Fruit fly (Drosophila melanogaster) whole organism, embryonic: Measurements from ENCODE around the gene CG33325.
A peak's percentile ranks its signal among the peaks of the same experiment; 100 is the strongest.

ENCODE experiments used
- Ada2b ChIP-seq: fragments of 200-800 bp; sonication (Bioruptor generic); IDR thresholded peaks from 2 replicates; pipeline ENCODE4 v1.3.6; 2022; ENCODE audit warnings: missing biosample characterization, missing genetic modification characterization
- Aef1 ChIP-seq: fragments of 200-800 bp; sonication (Bioruptor generic); IDR thresholded peaks from 3 replicates; pipeline ENCODE4 v1.3.6; 2022; ENCODE audit warnings: missing biosample characterization, missing genetic modification characterization
- CG11085 ChIP-seq: fragments of 200-800 bp; sonication (Bioruptor generic); IDR thresholded peaks from 2 replicates; pipeline ENCODE4 v1.3.6; 2022; ENCODE audit warnings: missing biosample characterization, missing genetic modification characterization
- CG12219 ChIP-seq: fragments of 200-800 bp; sonication (Bioruptor generic); optimal IDR thresholded peaks from 3 replicates; lab custom pipeline; 2018; ENCODE audit warnings: missing biosample characterization, mild to moderate bottlenecking, missing genetic modification characterization
- CG13296 ChIP-seq: fragments of 200-800 bp; sonication (Bioruptor generic); optimal IDR thresholded peaks from 3 replicates; lab custom pipeline; 2018; ENCODE audit warnings: missing biosample characterization, mild to moderate bottlenecking, missing genetic modification characterization
- CG14050 ChIP-seq: fragments of 200-800 bp; sonication (Bioruptor generic); IDR thresholded peaks from 3 replicates; pipeline ENCODE4 v1.3.6; 2022; ENCODE audit warnings: missing biosample characterization, missing genetic modification characterization
- CG15073 ChIP-seq: fragments of 200-800 bp; sonication (Bioruptor generic); optimal IDR thresholded peaks from 2 replicates; lab custom pipeline; 2016; ENCODE audit warnings: missing biosample characterization, missing genetic modification characterization
- CG15479 ChIP-seq: fragments of 200-800 bp; sonication (Bioruptor generic); optimal IDR thresholded peaks from 3 replicates; lab custom pipeline; 2019; ENCODE audit warnings: missing biosample characterization, mild to moderate bottlenecking, missing genetic modification characterization, moderate library complexity
- CG16863 ChIP-seq: fragments of 200-800 bp; sonication (Bioruptor generic); optimal IDR thresholded peaks from 3 replicates; lab custom pipeline; 2016; ENCODE audit warnings: missing biosample characterization, missing genetic modification characterization
- CG17612 ChIP-seq: fragments of 200-800 bp; sonication (Bioruptor generic); IDR thresholded peaks from 2 replicates; pipeline ENCODE4 v1.3.6; 2022; ENCODE audit warnings: missing biosample characterization, missing genetic modification characterization
- CG1832 ChIP-seq: fragments of 200-800 bp; sonication (Bioruptor generic); optimal IDR thresholded peaks from 2 replicates; lab custom pipeline; 2017; ENCODE audit warnings: missing biosample characterization, mild to moderate bottlenecking, missing genetic modification characterization, inconsistent platforms
- CG18476 ChIP-seq: fragments of 200-800 bp; sonication (Bioruptor generic); optimal IDR thresholded peaks from 2 replicates; lab custom pipeline; 2016; ENCODE audit warnings: missing biosample characterization, mild to moderate bottlenecking, missing genetic modification characterization
- CG2875 ChIP-seq: fragments of 200-800 bp; sonication (Bioruptor generic); optimal IDR thresholded peaks from 2 replicates; lab custom pipeline; 2017; ENCODE audit warnings: missing biosample characterization, mild to moderate bottlenecking, missing genetic modification characterization, missing genetic modification reagents
- CG31365 ChIP-seq: fragments of 200-800 bp; sonication (Bioruptor generic); optimal IDR thresholded peaks from 2 replicates; lab custom pipeline; 2018; ENCODE audit warnings: missing biosample characterization, mild to moderate bottlenecking, missing genetic modification characterization
- CG3726 ChIP-seq: fragments of 200-800 bp; sonication (Bioruptor generic); IDR thresholded peaks from 3 replicates; pipeline ENCODE4, ENCODE4 v1.3.6; 2022; ENCODE audit warnings: missing biosample characterization, missing genetic modification characterization
- CG5953 ChIP-seq: fragments of 200-800 bp; sonication (Bioruptor generic); IDR thresholded peaks from 2 replicates; pipeline ENCODE4 v1.3.6; 2022; ENCODE audit warnings: missing biosample characterization, missing genetic modification characterization
- Camta ChIP-seq: fragments of 200-800 bp; sonication (Bioruptor generic); optimal IDR thresholded peaks from 2 replicates; lab custom pipeline; 2016; ENCODE audit warnings: missing biosample characterization, missing genetic modification characterization
- D19B ChIP-seq: fragments of 200-800 bp; sonication (Bioruptor generic); optimal IDR thresholded peaks from 2 replicates; lab custom pipeline; 2017; ENCODE audit warnings: missing biosample characterization, mild to moderate bottlenecking, missing genetic modification characterization
- Deaf1 ChIP-seq: fragments of 200-800 bp; optimal IDR thresholded peaks from 3 replicates; lab custom pipeline; 2019; ENCODE audit warnings: missing biosample characterization, mild to moderate bottlenecking, missing genetic modification characterization, moderate library complexity
- Dfd ChIP-seq, 2 experiments: fragments of >200 bp; optimal IDR thresholded peaks; 2 replicates each; lab custom pipeline; 2017; ENCODE audit warnings: missing biosample characterization in 2 of 2, missing genetic modification characterization in 2 of 2
- GATAe ChIP-seq: fragments of 200-800 bp; sonication (Bioruptor generic); conservative IDR thresholded peaks from 2 replicates; pipeline ENCODE4 v1.3.6; 2022; ENCODE audit warnings: missing biosample characterization, missing genetic modification characterization
- Med ChIP-seq: fragments of 200-800 bp; sonication (Bioruptor generic); peaks from one replicate; lab custom pipeline; 2016; ENCODE audit warnings: missing biosample characterization, missing genetic modification characterization, mild to moderate bottlenecking, inconsistent platforms, moderate library complexity
- NC2α ChIP-seq: fragments of 200-800 bp; sonication (Bioruptor generic); optimal IDR thresholded peaks from 2 replicates; lab custom pipeline; 2016; ENCODE audit warnings: missing biosample characterization, missing genetic modification characterization
- NfI ChIP-seq: fragments of 200-800 bp; sonication (Bioruptor generic); optimal IDR thresholded peaks from 3 replicates; lab custom pipeline; 2018; ENCODE audit warnings: missing biosample characterization, mild to moderate bottlenecking, missing genetic modification characterization, moderate library complexity
- Sox102F ChIP-seq: fragments of 200-800 bp; sonication (Bioruptor generic); optimal IDR thresholded peaks from 2 replicates; lab custom pipeline; 2018; ENCODE audit warnings: missing biosample characterization, mild to moderate bottlenecking, missing genetic modification characterization, moderate library complexity
- Spps ChIP-seq: fragments of 200-800 bp; sonication (Bioruptor generic); optimal IDR thresholded peaks from 2 replicates; lab custom pipeline; 2018; ENCODE audit warnings: missing biosample characterization, mild to moderate bottlenecking, missing genetic modification characterization
- Ssrp ChIP-seq: fragments of 200-800 bp; sonication (Bioruptor generic); optimal IDR thresholded peaks from 2 replicates; lab custom pipeline; 2018; ENCODE audit warnings: missing biosample characterization, mild to moderate bottlenecking, missing genetic modification characterization, moderate library complexity
- Tbp ChIP-seq: fragments of >200 bp; optimal IDR thresholded peaks from 2 replicates; lab custom pipeline; 2018; ENCODE audit warnings: missing biosample characterization, missing genetic modification characterization
- az2 ChIP-seq: fragments of 200-800 bp; sonication (Bioruptor generic); optimal IDR thresholded peaks from 3 replicates; lab custom pipeline; 2016; ENCODE audit warnings: missing biosample characterization, missing genetic modification characterization
- ci ChIP-seq: fragments of 200-800 bp; sonication (Bioruptor generic); IDR thresholded peaks from 3 replicates; pipeline ENCODE4 v1.3.6; 2022; ENCODE audit warnings: missing biosample characterization, missing genetic modification characterization
- crc ChIP-seq: fragments of 200-800 bp; sonication (Bioruptor generic); optimal IDR thresholded peaks from 2 replicates; lab custom pipeline; 2016; ENCODE audit warnings: missing biosample characterization, missing genetic modification characterization
- crp ChIP-seq, 2 experiments: fragments of 200-800 bp; sonication (Bioruptor generic); optimal IDR thresholded peaks; 2 replicates in 1 of 2; 3 replicates in 1 of 2; lab custom pipeline; 2017; ENCODE audit warnings: missing biosample characterization in 2 of 2, missing genetic modification characterization in 2 of 2, mild to moderate bottlenecking in 1 of 2, moderate library complexity in 1 of 2
- cwo ChIP-seq: fragments of 200-800 bp; sonication (Bioruptor generic); optimal IDR thresholded peaks from 3 replicates; lab custom pipeline; 2017; ENCODE audit warnings: missing biosample characterization, missing genetic modification characterization, mild to moderate bottlenecking, moderate library complexity, missing genetic modification reagents
- dan ChIP-seq: fragments of 200-800 bp; sonication (Bioruptor generic); IDR thresholded peaks from 2 replicates; pipeline ENCODE4 v1.3.6; 2022; ENCODE audit warnings: missing biosample characterization, missing genetic modification characterization
- gem ChIP-seq: fragments of 200-800 bp; sonication (Bioruptor generic); optimal IDR thresholded peaks from 2 replicates; lab custom pipeline; 2019; ENCODE audit warnings: missing biosample characterization, mild to moderate bottlenecking, missing genetic modification characterization, moderate library complexity
- gsb ChIP-seq: fragments of 200-800 bp; sonication (Bioruptor generic); IDR thresholded peaks from 2 replicates; pipeline ENCODE4 v1.3.6; 2022; ENCODE audit warnings: missing biosample characterization, missing genetic modification characterization
- ham ChIP-seq: fragments of 200-800 bp; sonication (Bioruptor generic); IDR thresholded peaks from 2 replicates; pipeline ENCODE4 v1.3.6; 2022; ENCODE audit warnings: missing biosample characterization, missing genetic modification characterization
- inv ChIP-seq: fragments of 200-800 bp; sonication (Bioruptor generic); IDR thresholded peaks from 2 replicates; pipeline ENCODE4 v1.3.6; 2022; ENCODE audit warnings: missing biosample characterization, missing genetic modification characterization; ENCODE audit not compliant: partially characterized antibody
- jumu ChIP-seq: fragments of 200-800 bp; sonication (Bioruptor generic); optimal IDR thresholded peaks from 3 replicates; lab custom pipeline; 2016; ENCODE audit warnings: missing biosample characterization, missing genetic modification characterization
- lola ChIP-seq, 3 experiments: fragments of >200 bp in 2 of 3; fragments of 200-800 bp in 1 of 3; sonication (Bioruptor generic) in 1 of 3; optimal IDR thresholded peaks; 2 replicates each; lab custom pipeline; 2017 to 2019; ENCODE audit warnings: missing biosample characterization in 3 of 3, missing genetic modification characterization in 3 of 3, mild to moderate bottlenecking in 1 of 3, moderate library complexity in 1 of 3
- pnt ChIP-seq: fragments of 200-800 bp; sonication (Bioruptor generic); optimal IDR thresholded peaks from 3 replicates; lab custom pipeline; 2016; ENCODE audit warnings: missing biosample characterization, missing genetic modification characterization
- prd ChIP-seq, 3 experiments: fragments of >200 bp in 2 of 3; fragments of 200-800 bp in 1 of 3; sonication (Bioruptor generic) in 1 of 3; optimal IDR thresholded peaks in 2 of 3; IDR thresholded peaks in 1 of 3; 2 replicates in 2 of 3; 3 replicates in 1 of 3; pipeline versions ENCODE4 v1.3.6 to Lab custom; 2017 to 2022; ENCODE audit warnings: missing biosample characterization in 1 of 3, missing genetic modification characterization in 1 of 3
- sc ChIP-seq, 3 experiments: fragments of >200 bp in 2 of 3; fragments of 200-800 bp in 1 of 3; sonication (Bioruptor generic) in 1 of 3; optimal IDR thresholded peaks; 2 replicates in 2 of 3; 3 replicates in 1 of 3; lab custom pipeline; 2017; ENCODE audit warnings: mild to moderate bottlenecking in 1 of 3, missing biosample characterization in 1 of 3, missing genetic modification characterization in 1 of 3, missing genetic modification reagents in 1 of 3
- sens-2 ChIP-seq: fragments of 200-800 bp; sonication (Bioruptor generic); IDR thresholded peaks from 2 replicates; pipeline ENCODE4 v1.3.6; 2022; ENCODE audit warnings: missing biosample characterization, missing genetic modification characterization
- sr ChIP-seq: fragments of 200-800 bp; sonication (Bioruptor generic); IDR thresholded peaks from 3 replicates; pipeline ENCODE4 v1.3.6; 2022; ENCODE audit warnings: missing biosample characterization, missing genetic modification characterization
- tap ChIP-seq: fragments of 200-800 bp; optimal IDR thresholded peaks from 3 replicates; lab custom pipeline; 2019; ENCODE audit warnings: missing biosample characterization, mild to moderate bottlenecking, missing genetic modification characterization, moderate library complexity
- tup ChIP-seq: fragments of 200-800 bp; sonication (Bioruptor generic); optimal IDR thresholded peaks from 2 replicates; lab custom pipeline; 2016; ENCODE audit warnings: missing biosample characterization, mild to moderate bottlenecking, missing genetic modification characterization, moderate library complexity
- vnd ChIP-seq: fragments of 200-800 bp; sonication (Bioruptor generic); IDR thresholded peaks from 3 replicates; pipeline ENCODE4 v1.3.6; 2022; ENCODE audit warnings: missing biosample characterization, missing genetic modification characterization; ENCODE audit not compliant: partially characterized antibody

CG33325 gene

dm6 chr3R:8659200-8659897, 20.5 kb downstream of the CG33325 start (continued):
- peak; percentile 26 for TF ChIP-seq jumu (GFP tag; lab: Kevin White, UChicago)
- no peak for TF ChIP-seq CG15479
- 0 out of 2 replicates have a peak, but pooled peaks have one; percentile 16 for TF ChIP-seq sens-2 (GFP tag; lab: Robert Waterston, UW)
- TF ChIP-seq CG2875 (GFP tag; lab: Kevin White, UChicago): peak; percentile 41
- TF ChIP-seq CG17612 (GFP tag; lab: Robert Waterston, UW): peak; percentile 53; the same call in 1 of the 2 replicates
- peak; percentile 40; the same call in 1 of the 2 replicates for TF ChIP-seq gsb (GFP tag; lab: Robert Waterston, UW)
- TF ChIP-seq CG5953 (GFP tag; lab: Robert Waterston, UW): peak; percentile 42; the same call in 1 of the 2 replicates
- peak; percentile 76 for TF ChIP-seq Deaf1 (tag; lab: Kevin White, UChicago)
- TF ChIP-seq Tbp (GFP tag; lab: Kevin White, UChicago): no peak
- TF ChIP-seq vnd (GFP tag; lab: Robert Waterston, UW): no peak
- no peak for TF ChIP-seq CG12219 (GFP tag; lab: Kevin White, UChicago)
- TF ChIP-seq CG16863: no peak
- TF ChIP-seq Med (GFP tag; lab: Kevin White, UChicago): peak; percentile 75
- no peak for TF ChIP-seq prd (optimal IDR thresholded peaks at IDR 0.05; lab: Kevin White, UChicago)
- TF ChIP-seq prd (GFP tag; IDR thresholded peaks at IDR 0.05; lab: Robert Waterston, UW): peak; percentile 52; the same call in 2 of the 3 replicates
- peak in 1 of 3 experiments; percentile 50 for TF ChIP-seq lola (GFP tag; optimal IDR thresholded peaks at IDR 0.05; lab: Kevin White, UChicago)
- peak; percentile 71 for TF ChIP-seq gem
- peak; percentile 34 for TF ChIP-seq D19B
- TF ChIP-seq sc (optimal IDR thresholded peaks at IDR 0.05; lab: Kevin White, UChicago): no peak
- no peak for TF ChIP-seq sc (GFP tag; optimal IDR thresholded peaks at IDR 0.05; lab: Kevin White, UChicago)
- TF ChIP-seq CG14050 (GFP tag; lab: Robert Waterston, UW): no peak
- no peak for TF ChIP-seq CG3726 (GFP tag; lab: Robert Waterston, UW)
- TF ChIP-seq CG11085: no peak
- no peak for TF ChIP-seq NC2α (GFP tag; lab: Kevin White, UChicago)
- no peak for TF ChIP-seq Dfd (GFP tag; optimal IDR thresholded peaks at IDR 0.05; lab: Kevin White, UChicago)
- peak; percentile 24 for TF ChIP-seq tap
- TF ChIP-seq tup: no peak
- TF ChIP-seq GATAe: no peak
- TF ChIP-seq crc: peak; percentile 22
- no peak for TF ChIP-seq dan (GFP tag; lab: Robert Waterston, UW)
- peak; percentile 46; the same call in 1 of the 2 replicates for TF ChIP-seq Ada2b (GFP tag; lab: Robert Waterston, UW)
- TF ChIP-seq cwo (GFP tag; lab: Kevin White, UChicago): peak; percentile 52
- TF ChIP-seq Aef1: no peak
- peak; percentile 80 for TF ChIP-seq CG1832 (GFP tag; lab: Kevin White, UChicago)
- peak; percentile 23 for TF ChIP-seq pnt (GFP tag; lab: Kevin White, UChicago)
- TF ChIP-seq Sox102F (GFP tag; lab: Kevin White, UChicago): peak; percentile 61
- TF ChIP-seq crp (GFP tag; optimal IDR thresholded peaks at IDR 0.05; lab: Kevin White, UChicago): peak in 1 of 2 experiments; percentile 8
- no peak for TF ChIP-seq ham (GFP tag; lab: Robert Waterston, UW)
- TF ChIP-seq az2: peak; percentile 44
- peak; percentile 64 for TF ChIP-seq Camta (GFP tag; lab: Kevin White, UChicago)
- peak; percentile 13 for TF ChIP-seq CG18476 (GFP tag; lab: Kevin White, UChicago)
- no peak for TF ChIP-seq CG15073
- no peak for TF ChIP-seq sr (GFP tag; lab: Robert Waterston, UW)
- peak; percentile 36 for TF ChIP-seq Ssrp (tag; lab: Kevin White, UChicago)
- peak; percentile 23 for TF ChIP-seq CG31365
- TF ChIP-seq CG13296 (GFP tag; lab: Kevin White, UChicago): peak; percentile 17
- TF ChIP-seq Spps (tag; lab: Kevin White, UChicago): no peak
- TF ChIP-seq NfI (GFP tag; lab: Kevin White, UChicago): peak; percentile 63
- peak; percentile 10; the same call in 1 of the 2 replicates for TF ChIP-seq inv (GFP tag; lab: Robert Waterston, UW)
- TF ChIP-seq ci (GFP tag; lab: Robert Waterston, UW): peak; percentile 79
